Worm (Caenorhabditis elegans) whole organism, early embryonic: ENCODE data around the gene elc-1.
"Not testable (repeated sequence)": the region's sequence is repeated elsewhere in the genome, so short reads cannot be mapped to it uniquely, and the experiment has no call there.

Experiments
- B0310.2 ChIP-seq: sonication (generic microtip); optimal IDR thresholded peaks from 2 replicates; lab custom pipeline; 2016; ENCODE audit warnings: mild to moderate bottlenecking, missing genetic modification characterization, missing compliant biosample characterization
- F13C5.2 ChIP-seq: sonication (generic microtip); optimal IDR thresholded peaks from 2 replicates; lab custom pipeline; 2017; ENCODE audit warnings: mild to moderate bottlenecking, missing genetic modification characterization, inconsistent platforms, missing compliant biosample characterization
- aly-1 ChIP-seq: sonication (generic microtip); optimal IDR thresholded peaks from 2 replicates; lab custom pipeline; 2016; ENCODE audit warnings: missing genetic modification characterization, missing compliant biosample characterization
- ama-1 ChIP-seq: fragments of 150-350 bp; optimal IDR thresholded peaks from 2 replicates; lab custom pipeline; 2014
- ceh-13 ChIP-seq: fragments of 200-800 bp; sonication (Bioruptor generic); optimal IDR thresholded peaks from 2 replicates; lab custom pipeline; 2018; ENCODE audit warnings: mild to moderate bottlenecking, missing genetic modification characterization, missing compliant biosample characterization
- ceh-36 ChIP-seq: sonication (generic microtip); optimal IDR thresholded peaks from 2 replicates; lab custom pipeline; 2016; ENCODE audit warnings: missing genetic modification characterization, inconsistent platforms, missing compliant biosample characterization
- ets-7 ChIP-seq: sonication (generic microtip); optimal IDR thresholded peaks from 2 replicates; lab custom pipeline; 2016; ENCODE audit warnings: missing genotype, missing genetic modification characterization, missing compliant biosample characterization
- flt-1 ChIP-seq: fragments of 200-800 bp; sonication (Bioruptor generic); IDR thresholded peaks from 2 replicates; pipeline ENCODE4 v1.3.6; 2022; ENCODE audit warnings: missing genetic modification characterization, missing compliant biosample characterization
- hmbx-1 ChIP-seq: sonication (generic microtip); optimal IDR thresholded peaks from 2 replicates; lab custom pipeline; 2016; ENCODE audit warnings: mild to moderate bottlenecking, missing genetic modification characterization, missing compliant biosample characterization
- hmg-4 ChIP-seq: fragments of 200-800 bp; sonication (Bioruptor generic); optimal IDR thresholded peaks from 2 replicates; lab custom pipeline; 2018; ENCODE audit warnings: mild to moderate bottlenecking, missing genetic modification characterization, missing compliant biosample characterization
- hnd-1 ChIP-seq: sonication (generic microtip); optimal IDR thresholded peaks from 2 replicates; lab custom pipeline; 2016; ENCODE audit warnings: missing genetic modification characterization, missing compliant biosample characterization
- pes-1 ChIP-seq: fragments of 200-800 bp; sonication (Bioruptor generic); IDR thresholded peaks from 2 replicates; pipeline ENCODE4 v1.3.6; 2022; ENCODE audit warnings: missing genetic modification reagents, missing genetic modification characterization, missing compliant biosample characterization
- scrt-1 ChIP-seq: fragments of 200-800 bp; sonication (Bioruptor generic); IDR thresholded peaks from 2 replicates; pipeline ENCODE4 v1.3.6; 2022; ENCODE audit warnings: missing genetic modification characterization, missing compliant biosample characterization
- sea-1 ChIP-seq: fragments of 200-800 bp; sonication (Bioruptor generic); conservative IDR thresholded peaks from 2 replicates; pipeline ENCODE4 v1.3.6; 2022; ENCODE audit warnings: missing genetic modification characterization, missing compliant biosample characterization
- tbx-11 ChIP-seq: fragments of 200-800 bp; sonication (Bioruptor generic); IDR thresholded peaks from 2 replicates; pipeline ENCODE4 v1.3.6; 2022; ENCODE audit warnings: missing genetic modification characterization, missing compliant biosample characterization
- tbx-37 ChIP-seq: fragments of 200-800 bp; sonication (Bioruptor generic); conservative IDR thresholded peaks from 2 replicates; pipeline ENCODE4 v1.3.6; 2022; ENCODE audit warnings: missing genetic modification reagents, missing genetic modification characterization, missing compliant biosample characterization
- tra-4 ChIP-seq: sonication (generic microtip); optimal IDR thresholded peaks from 2 replicates; lab custom pipeline; 2017; ENCODE audit warnings: missing genetic modification characterization, missing compliant biosample characterization

elc-1 gene

ce11 chrIII:1384092-1384491 lies 32.9 kb downstream of the elc-1 start, which contains the start of the genes fbxa-138 and Y82E9BR.5:
fbxa-138 (minus strand) TSS chrIII:1384252.
Y82E9BR.5 (plus strand) TSS chrIII:1384370.
- TF ChIP-seq pes-1 (GFP tag; lab: Robert Waterston, UW) (no peak), ama-1 (no peak), tbx-11 (GFP tag; lab: Robert Waterston, UW) (no peak), hnd-1 (tag; lab: Kevin White, UChicago) (no peak), hmbx-1 (tag; lab: Kevin White, UChicago) (no peak), ceh-36 (tag; lab: Kevin White, UChicago) (no peak), aly-1 (tag; lab: Kevin White, UChicago) (no peak), scrt-1 (GFP tag; lab: Robert Waterston, UW) (no peak), F13C5.2 (tag; lab: Kevin White, UChicago) (no peak), tra-4 (tag; lab: Kevin White, UChicago) (no peak), tbx-37 (GFP tag; lab: Robert Waterston, UW) (no peak), sea-1 (GFP tag; lab: Robert Waterston, UW) (no peak), flt-1 (no peak)

- no peak for TF ChIP-seq hnd-1 (tag; lab: Kevin White, UChicago)
- TF ChIP-seq aly-1 (tag; lab: Kevin White, UChicago), result no peak
- no peak for TF ChIP-seq pes-1 (GFP tag; lab: Robert Waterston, UW)
- no peak for TF ChIP-seq flt-1
- TF ChIP-seq ama-1, result no peak
Observed at ce11 chrIII:1383483-1383882, 33.5 kb downstream of the elc-1 start.

DNA sequence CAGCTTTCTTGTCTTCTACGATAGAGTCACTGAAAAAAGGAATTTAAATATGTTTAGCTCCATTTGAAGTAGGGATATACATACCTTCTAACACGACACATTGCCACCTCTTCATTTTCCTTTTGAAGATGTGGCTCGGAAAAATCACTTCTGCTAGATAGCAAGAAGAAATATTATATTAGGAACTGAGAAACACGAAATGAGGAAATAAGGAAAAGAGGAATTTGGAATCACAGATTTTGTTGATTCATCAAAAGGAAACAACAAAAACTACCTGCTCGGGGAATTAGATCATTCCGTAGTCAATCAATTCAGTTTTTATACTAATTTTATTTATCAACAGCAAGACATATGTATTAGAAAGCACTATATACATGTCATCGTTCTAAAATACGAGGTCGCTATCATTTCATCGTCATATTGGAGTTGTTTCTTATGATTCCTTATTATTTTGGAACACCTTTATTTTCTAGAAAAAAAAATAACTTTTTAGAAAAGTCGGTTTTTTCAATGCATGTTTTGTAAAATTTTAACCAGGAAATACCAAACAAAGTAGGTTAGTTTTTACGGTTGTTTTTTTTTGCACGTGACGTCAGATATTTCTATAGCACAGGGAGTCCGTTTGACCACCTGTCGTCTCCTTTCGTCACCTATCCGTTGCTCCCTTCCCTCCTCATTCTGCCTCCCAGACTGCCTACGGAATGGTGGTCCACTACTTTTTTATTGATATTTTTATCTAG lies 36.3 kb downstream of the elc-1 start, which contains the start of the genes pals-21 and Y82E9BR.6:
TSS of gene pals-21 (minus strand) at position 101 of the 740 bp plus-strand sequence.
TSS of gene Y82E9BR.6 (plus strand) at position 690 of the 740 bp plus-strand sequence.
- no peak for TF ChIP-seq ets-7 (tag; lab: Kevin White, UChicago)
- no peak for TF ChIP-seq F13C5.2 (tag; lab: Kevin White, UChicago)
- TF ChIP-seq ceh-36 (tag; lab: Kevin White, UChicago), result no peak
- no peak for TF ChIP-seq tbx-37 (GFP tag; lab: Robert Waterston, UW)
- no peak for TF ChIP-seq flt-1
- TF ChIP-seq tra-4 (tag; lab: Kevin White, UChicago), result no peak
- TF ChIP-seq pes-1 (GFP tag; lab: Robert Waterston, UW), result no peak
- TF ChIP-seq tbx-11 (GFP tag; lab: Robert Waterston, UW), result no peak
- no peak for TF ChIP-seq hmbx-1 (tag; lab: Kevin White, UChicago)
- TF ChIP-seq ama-1, result no peak
- no peak for TF ChIP-seq hmg-4 (GFP tag; lab: Kevin White, UChicago)
- no peak for TF ChIP-seq hnd-1 (tag; lab: Kevin White, UChicago)

- TF ChIP-seq hmbx-1 (tag; lab: Kevin White, UChicago); flt-1; tra-4 (tag; lab: Kevin White, UChicago): not testable (repeated sequence)
Observed at ce11 chrIII:1377903-1378302, 39.1 kb downstream of the elc-1 start, which contains the start of gene pals-40. pals-40 (minus strand) TSS chrIII:1378003.

DNA sequence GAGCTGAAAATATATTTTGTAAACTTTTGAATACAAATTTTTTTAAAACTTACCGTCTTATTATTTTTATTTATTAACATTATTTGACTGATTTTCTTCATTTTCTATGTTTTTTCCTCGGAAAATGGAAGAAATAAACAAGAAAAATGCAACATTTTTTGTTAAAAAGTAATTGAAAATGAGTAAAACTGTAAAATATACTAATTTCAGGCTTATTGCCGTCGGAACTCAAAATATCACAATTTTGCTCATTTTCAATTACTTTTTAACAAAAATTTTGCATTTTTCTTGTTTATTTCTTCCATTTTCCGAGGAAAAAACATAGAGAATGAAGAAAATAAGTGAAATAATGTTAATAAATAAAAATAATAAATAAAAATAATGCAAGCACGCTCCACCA lies 41.5 kb downstream of the elc-1 start, which contains the start of gene Y82E9BR.10:
TSS of gene Y82E9BR.10 (minus strand) at position 101 of the 400 bp plus-strand sequence.
- TF ChIP-seq scrt-1 (GFP tag; lab: Robert Waterston, UW); hmg-4 (GFP tag; lab: Kevin White, UChicago); aly-1 (tag; lab: Kevin White, UChicago): not testable (repeated sequence)

DNA sequence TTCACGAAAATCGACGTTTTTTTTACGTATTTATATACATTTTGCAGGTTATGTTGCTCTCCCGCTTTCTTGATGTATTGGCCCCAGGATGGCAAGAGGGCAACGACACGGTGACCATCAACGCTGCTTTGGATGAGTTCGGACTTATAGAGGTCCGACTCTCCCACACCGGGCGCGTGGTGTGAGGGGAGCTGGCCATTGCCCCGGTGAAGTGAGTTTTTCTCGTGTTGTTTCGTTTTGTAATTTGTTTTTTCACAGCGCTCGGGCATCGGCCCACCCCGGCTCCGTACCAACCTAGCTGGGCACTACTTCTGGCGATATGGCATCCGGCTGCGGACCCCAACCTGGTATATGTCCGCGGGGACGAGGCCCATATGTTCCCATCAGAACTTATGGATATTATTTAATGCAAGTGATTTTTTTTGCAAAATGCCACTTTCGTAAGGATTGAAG lies 42.6 kb downstream of the elc-1 start, which contains the start of gene Y82E9BR.20:
TSS of gene Y82E9BR.20 (plus strand) at position 51 of the 453 bp plus-strand sequence.
- TF ChIP-seq pes-1 (GFP tag; lab: Robert Waterston, UW), result no peak
- no peak for TF ChIP-seq hmbx-1 (tag; lab: Kevin White, UChicago)
- no peak for TF ChIP-seq hnd-1 (tag; lab: Kevin White, UChicago)
- no peak for TF ChIP-seq scrt-1 (GFP tag; lab: Robert Waterston, UW)
- TF ChIP-seq tbx-37 (GFP tag; lab: Robert Waterston, UW), result no peak
- no peak for TF ChIP-seq ama-1
- no peak for TF ChIP-seq flt-1
- no peak for TF ChIP-seq ceh-36 (tag; lab: Kevin White, UChicago)
- TF ChIP-seq F13C5.2 (tag; lab: Kevin White, UChicago), result no peak

DNA sequence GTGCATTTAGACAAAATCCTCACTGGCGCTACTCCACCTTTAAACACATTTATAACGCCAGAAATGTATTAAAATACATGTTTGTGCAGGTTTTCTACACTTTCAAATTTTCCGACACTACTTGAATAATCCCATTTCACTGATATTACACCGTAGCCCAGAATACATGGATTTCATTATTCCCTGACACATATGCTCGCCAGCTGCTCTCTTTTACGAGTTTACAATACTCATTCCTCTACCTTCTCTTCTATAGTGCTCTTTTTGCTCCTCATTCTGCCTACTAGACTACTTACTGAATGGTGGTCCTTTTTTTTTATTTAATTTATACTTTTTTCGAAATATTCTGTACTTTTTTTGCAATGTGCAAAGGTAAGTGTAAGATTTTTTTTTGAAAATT lies 44.4 kb downstream of the elc-1 start:
- TF ChIP-seq flt-1 (no peak), hmg-4 (GFP tag; lab: Kevin White, UChicago) (no peak), B0310.2 (tag; lab: Kevin White, UChicago) (no peak), ceh-13 (GFP tag; lab: Kevin White, UChicago) (no peak), scrt-1 (GFP tag; lab: Robert Waterston, UW) (no peak), ama-1 (no peak), aly-1 (tag; lab: Kevin White, UChicago) (no peak), tbx-11 (GFP tag; lab: Robert Waterston, UW) (no peak), tbx-37 (GFP tag; lab: Robert Waterston, UW) (no peak), sea-1 (GFP tag; lab: Robert Waterston, UW) (no peak), hmbx-1 (tag; lab: Kevin White, UChicago) (no peak), pes-1 (GFP tag; lab: Robert Waterston, UW) (no peak), tra-4 (tag; lab: Kevin White, UChicago) (no peak), ets-7 (tag; lab: Kevin White, UChicago) (no peak), hnd-1 (tag; lab: Kevin White, UChicago) (no peak)
